Fruit fly (Drosophila melanogaster): ENCODE data around the gene LKRSDH.
A peak's percentile ranks its signal among the peaks of the same experiment; 100 is the strongest.

LKRSDH gene

DNA sequence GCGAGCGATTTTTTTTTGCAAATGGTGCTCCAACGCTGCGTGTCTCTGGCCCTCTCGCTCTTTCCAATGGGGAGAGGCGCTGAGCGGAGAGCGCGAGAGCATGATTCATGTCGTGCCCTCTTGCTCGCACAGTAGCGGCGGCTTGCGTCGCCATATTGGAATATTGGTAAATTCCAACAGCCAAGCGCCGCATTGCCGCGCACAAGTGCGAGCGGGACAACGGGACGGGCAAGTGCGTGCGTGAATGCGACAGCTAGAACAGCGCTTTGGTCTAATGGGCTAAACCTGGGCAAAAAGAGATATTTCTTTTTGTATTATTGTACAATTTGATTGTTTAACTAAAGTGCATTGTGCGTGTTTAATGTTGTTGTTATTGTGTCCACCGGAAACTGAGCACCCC, 32.5 kb upstream of the LKRSDH start (continued):
- TF ChIP-seq CG12219 (GFP tag; optimal IDR thresholded peaks at IDR 0.05) = peak; percentile 31
- no peak for TF ChIP-seq CG11696 (GFP tag; IDR thresholded peaks at IDR 0.05)
- peak; percentile 82 for TF ChIP-seq CG15479 (GFP tag; optimal IDR thresholded peaks at IDR 0.05)
- no peak for TF ChIP-seq lola (GFP tag; optimal IDR thresholded peaks at IDR 0.05)
- TF ChIP-seq prd (optimal IDR thresholded peaks at IDR 0.05) = no peak
- TF ChIP-seq prd (GFP tag; IDR thresholded peaks at IDR 0.05) = no peak
- TF ChIP-seq knrl (GFP tag; IDR thresholded peaks at IDR 0.05; ENCODE audit: partially characterized antibody) = peak; percentile 41; the same call in 2 of the 3 replicates
- TF ChIP-seq CG10431 (GFP tag; optimal IDR thresholded peaks at IDR 0.05) = no peak
- TF ChIP-seq Trl (optimal IDR thresholded peaks at IDR 0.05) = peak in 1 of 2 experiments; percentile 72
- TF ChIP-seq Trl (GFP tag; optimal IDR thresholded peaks at IDR 0.05) = no peak
- TF ChIP-seq nmo (GFP tag; optimal IDR thresholded peaks at IDR 0.05) = peak; percentile 82
- TF ChIP-seq Hmr (GFP tag; optimal IDR thresholded peaks at IDR 0.05) = peak; percentile 39
- TF ChIP-seq CG8281 (tag; optimal IDR thresholded peaks at IDR 0.05) = peak; percentile 50
- no peak for TF ChIP-seq Dad (GFP tag; optimal IDR thresholded peaks at IDR 0.05)
- peak; percentile 90 for TF ChIP-seq CG34422 (GFP tag; IDR thresholded peaks at IDR 0.05)
- peak; percentile 64 for TF ChIP-seq crol (GFP tag; IDR thresholded peaks at IDR 0.05)
- no peak for TF ChIP-seq br (optimal IDR thresholded peaks at IDR 0.05)
- no peak for TF ChIP-seq h (optimal IDR thresholded peaks at IDR 0.05)
- TF ChIP-seq CG10274 (GFP tag; optimal IDR thresholded peaks at IDR 0.05) = no peak
- TF ChIP-seq CG12299 (tag; optimal IDR thresholded peaks at IDR 0.05) = no peak
- no peak for TF ChIP-seq ro (GFP tag; IDR thresholded peaks at IDR 0.05)
- no peak for TF ChIP-seq Chrac-16 (GFP tag; optimal IDR thresholded peaks at IDR 0.05)
- no peak for TF ChIP-seq ssp (GFP tag; IDR thresholded peaks at IDR 0.05)
- TF ChIP-seq dati (GFP tag; IDR thresholded peaks at IDR 0.05) = no peak
- TF ChIP-seq sens-2 (GFP tag; IDR thresholded peaks at IDR 0.05) = no peak
- no peak for TF ChIP-seq Atf6 (GFP tag; IDR thresholded peaks at IDR 0.05)
- no peak for TF ChIP-seq en (GFP tag; optimal IDR thresholded peaks at IDR 0.05)
- TF ChIP-seq CG14965 (GFP tag; optimal IDR thresholded peaks at IDR 0.05; ENCODE audit: borderline replicate concordance) = no peak
- no peak for TF ChIP-seq CG12104 (GFP tag; optimal IDR thresholded peaks at IDR 0.05)
- TF ChIP-seq CG4328 (GFP tag; optimal IDR thresholded peaks at IDR 0.05) = no peak
- TF ChIP-seq tap (tag; optimal IDR thresholded peaks at IDR 0.05) = no peak
- no peak for TF ChIP-seq Optix (GFP tag; IDR thresholded peaks at IDR 0.05)
- 0 out of 2 replicates have a peak, but pooled peaks have one; percentile 36 for TF ChIP-seq CG14441 (GFP tag; IDR thresholded peaks at IDR 0.05)
- TF ChIP-seq CG17802 (tag; optimal IDR thresholded peaks at IDR 0.05) = no peak
- no peak for TF ChIP-seq CG17359 (tag; optimal IDR thresholded peaks at IDR 0.05)
- no peak for TF ChIP-seq CG11085 (GFP tag; IDR thresholded peaks at IDR 0.05)
- TF ChIP-seq Fer2 (tag; optimal IDR thresholded peaks at IDR 0.05) = no peak
- TF ChIP-seq Bgb (GFP tag; IDR thresholded peaks at IDR 0.05; ENCODE audit: partially characterized antibody) = peak; percentile 72
- TF ChIP-seq D19B (GFP tag; optimal IDR thresholded peaks at IDR 0.05) = no peak
- peak; percentile 30 for TF ChIP-seq CG17186 (GFP tag; optimal IDR thresholded peaks at IDR 0.05)
- no peak for TF ChIP-seq TFAM (GFP tag; optimal IDR thresholded peaks at IDR 0.05)
- TF ChIP-seq bab2 (GFP tag; optimal IDR thresholded peaks at IDR 0.05) = no peak
- TF ChIP-seq C15 (GFP tag; IDR thresholded peaks at IDR 0.05) = no peak
- no peak for TF ChIP-seq CG14667 (GFP tag; IDR thresholded peaks at IDR 0.05)
- TF ChIP-seq CG13894 (tag; optimal IDR thresholded peaks at IDR 0.05) = peak; percentile 28
- peak; percentile 36 for TF ChIP-seq NfI (GFP tag; optimal IDR thresholded peaks at IDR 0.05)
- no peak for TF ChIP-seq jing (GFP tag; optimal IDR thresholded peaks at IDR 0.05)
- peak; percentile 51 for TF ChIP-seq gcm2 (GFP tag; optimal IDR thresholded peaks at IDR 0.05)
- peak; percentile 50 for TF ChIP-seq slbo (GFP tag; IDR thresholded peaks at IDR 0.05)
- no peak; the same call in 1 of the 2 replicates for TF ChIP-seq hbn (GFP tag; IDR thresholded peaks at IDR 0.05; ENCODE audit: partially characterized antibody)
- TF ChIP-seq Eip74EF (GFP tag; optimal IDR thresholded peaks at IDR 0.05) = no peak
- TF ChIP-seq sr (GFP tag; IDR thresholded peaks at IDR 0.05) = no peak
- TF ChIP-seq Hr3 (GFP tag; optimal IDR thresholded peaks at IDR 0.05) = no peak
